Worm (Caenorhabditis elegans): ENCODE measurements around the gene C46A5.1.

The C46A5.1 gene

ce11 chrIV:7775725-7776124 is 12.0 kb downstream of the C46A5.1 start, which contains the start of gene swd-2.1:
swd-2.1 (plus strand) TSS chrIV:7776025.
- no peak for TF ChIP-seq athp-1 (tag; optimal IDR thresholded peaks at IDR 0.05)

- TF ChIP-seq madf-6 (GFP tag; IDR thresholded peaks at IDR 0.05) = peak; percentile 30; the same call in 1 of the 2 replicates
- no peak for TF ChIP-seq let-526 (GFP tag; IDR thresholded peaks at IDR 0.05)
- TF ChIP-seq cebp-1 (GFP tag; IDR thresholded peaks at IDR 0.05) = no peak
- peak; percentile 8 for TF ChIP-seq cebp-1 (tag; optimal IDR thresholded peaks at IDR 0.05)
- TF ChIP-seq hrde-1 (tag; optimal IDR thresholded peaks at IDR 0.05; ENCODE audit: borderline replicate concordance) = peak; percentile 8
Measured at ce11 chrIV:7778865-7779264, 15.1 kb downstream of the C46A5.1 start, which contains the start of gene rpap-3. rpap-3 (minus strand) TSS chrIV:7778965.

ce11 chrIV:7782292-7782691 is 18.6 kb downstream of the C46A5.1 start, which contains the start of gene sec-10:
sec-10 (minus strand) TSS chrIV:7782499.
- no peak for TF ChIP-seq dox-1 (GFP tag; IDR thresholded peaks at IDR 0.05)
- TF ChIP-seq hlh-12 (tag; optimal IDR thresholded peaks at IDR 0.05) = no peak
- no peak for TF ChIP-seq F37B4.10 (GFP tag; IDR thresholded peaks at IDR 0.05)
- TF ChIP-seq nhr-90 (tag; optimal IDR thresholded peaks at IDR 0.05) = no peak
- no peak for TF ChIP-seq F23B12.7 (tag; optimal IDR thresholded peaks at IDR 0.05; ENCODE audit: insufficient read depth)
- no peak for TF ChIP-seq hsf-1 (GFP tag; IDR thresholded peaks at IDR 0.05)
- no peak for TF ChIP-seq die-1 (tag; optimal IDR thresholded peaks at IDR 0.05)
- TF ChIP-seq ceh-79 (tag; optimal IDR thresholded peaks at IDR 0.05) = no peak
- TF ChIP-seq akir-1 (GFP tag; optimal IDR thresholded peaks at IDR 0.05) = no peak
- no peak for TF ChIP-seq K12H6.12 (tag; optimal IDR thresholded peaks at IDR 0.05)
- no peak for TF ChIP-seq ceh-58 (GFP tag; IDR thresholded peaks at IDR 0.05)
- no peak for TF ChIP-seq lsl-1 (GFP tag; optimal IDR thresholded peaks at IDR 0.05)
- no peak for TF ChIP-seq ceh-27 (GFP tag; optimal IDR thresholded peaks at IDR 0.05)
- TF ChIP-seq ZK185.1 (tag; optimal IDR thresholded peaks at IDR 0.05; ENCODE audit: poor library complexity, severe bottlenecking) = peak; percentile 20
- no peak for TF ChIP-seq somi-1 (GFP tag; optimal IDR thresholded peaks at IDR 0.05)
- peak; percentile 12 for TF ChIP-seq repo-1 (tag; optimal IDR thresholded peaks at IDR 0.05)
- TF ChIP-seq pha-4 (tag; optimal IDR thresholded peaks at IDR 0.05) = no peak
- no peak for TF ChIP-seq mes-4 (tag; optimal IDR thresholded peaks at IDR 0.05)
- no peak for TF ChIP-seq F39B2.1 (GFP tag; IDR thresholded peaks at IDR 0.05)
- TF ChIP-seq nhr-80 (tag; optimal IDR thresholded peaks at IDR 0.05) = no peak
- TF ChIP-seq dpff-1 (tag; optimal IDR thresholded peaks at IDR 0.05) = no peak
- no peak for TF ChIP-seq gei-17 (GFP tag; optimal IDR thresholded peaks at IDR 0.05)
- no peak for TF ChIP-seq let-526 (GFP tag; IDR thresholded peaks at IDR 0.05)
- no peak for TF ChIP-seq Y53F4B.3 (GFP tag; IDR thresholded peaks at IDR 0.05)
- TF ChIP-seq D2030.7 (GFP tag; IDR thresholded peaks at IDR 0.05) = no peak
- TF ChIP-seq Y53G8AR.9 (GFP tag; conservative IDR thresholded peaks at IDR 0.05) = peak; percentile 87
- TF ChIP-seq cebp-2 (GFP tag; IDR thresholded peaks at IDR 0.05) = no peak
- TF ChIP-seq him-1 (tag; optimal IDR thresholded peaks at IDR 0.05) = no peak
- TF ChIP-seq aptf-2 (GFP tag; conservative IDR thresholded peaks at IDR 0.05) = no peak
- TF ChIP-seq F33H1.4 (GFP tag; IDR thresholded peaks at IDR 0.05) = no peak
- no peak for TF ChIP-seq Y95B8A.8 (GFP tag; IDR thresholded peaks at IDR 0.05)
- no peak for TF ChIP-seq lin-40 (tag; optimal IDR thresholded peaks at IDR 0.05)
- no peak for TF ChIP-seq ccch-3 (GFP tag; optimal IDR thresholded peaks at IDR 0.05)
- TF ChIP-seq snpc-3.4 (tag; optimal IDR thresholded peaks at IDR 0.05) = no peak
- TF ChIP-seq attf-5 (GFP tag; optimal IDR thresholded peaks at IDR 0.05) = no peak
- peak; percentile 73 for TF ChIP-seq athp-1 (tag; optimal IDR thresholded peaks at IDR 0.05)
- peak; percentile 35; the same call in 1 of the 2 replicates for TF ChIP-seq mcd-1 (GFP tag; IDR thresholded peaks at IDR 0.05)
- no peak for TF ChIP-seq aptf-3 (GFP tag; IDR thresholded peaks at IDR 0.05)
- TF ChIP-seq C17E4.6 (GFP tag; IDR thresholded peaks at IDR 0.05) = no peak
- no peak for TF ChIP-seq T26A5.8 (tag; optimal IDR thresholded peaks at IDR 0.05)
- no peak for TF ChIP-seq ztf-28 (GFP tag; IDR thresholded peaks at IDR 0.05)
- no peak for TF ChIP-seq Y67H2A.10 (GFP tag; conservative IDR thresholded peaks at IDR 0.05)

Data from whole organism, young adult.